Worm (Caenorhabditis elegans) whole organism, midembryonic: ENCODE results near the gene T19D12.5.

ENCODE experiments used
- T22C8.4 ChIP-seq: fragments of 200-800 bp; sonication (Bioruptor generic); IDR thresholded peaks from 2 replicates; pipeline ENCODE4 v1.3.6; 2022; ENCODE audit warnings: missing genetic modification characterization, missing compliant biosample characterization
- cog-1 ChIP-seq: sonication (generic microtip); optimal IDR thresholded peaks from 2 replicates; lab custom pipeline; 2016; ENCODE audit warnings: missing genetic modification characterization, missing compliant biosample characterization
- flt-1 ChIP-seq: fragments of 200-800 bp; sonication (Bioruptor generic); IDR thresholded peaks from 2 replicates; pipeline ENCODE4 v1.3.6; 2022; ENCODE audit warnings: missing genetic modification characterization, missing compliant biosample characterization
- klf-2 ChIP-seq: fragments of 200-800 bp; sonication (Bioruptor generic); conservative IDR thresholded peaks from 2 replicates; pipeline ENCODE4 v1.3.6; 2022; ENCODE audit warnings: missing genetic modification reagents, missing genetic modification characterization, missing compliant biosample characterization
- med-1 ChIP-seq: sonication (generic microtip); optimal IDR thresholded peaks from 2 replicates; lab custom pipeline; 2017; ENCODE audit warnings: missing genetic modification characterization, mild to moderate bottlenecking, missing compliant biosample characterization, antibody characterized with exemption, missing genetic modification reagents; ENCODE audit not compliant: insufficient read depth
- ref-1 ChIP-seq: fragments of 200-800 bp; sonication (Bioruptor generic); conservative IDR thresholded peaks from 2 replicates; pipeline ENCODE4 v1.3.6; 2022; ENCODE audit warnings: missing genetic modification reagents, missing genetic modification characterization, missing compliant biosample characterization
- tab-1 ChIP-seq: fragments of 200-800 bp; sonication (Bioruptor generic); IDR thresholded peaks from 2 replicates; pipeline ENCODE4 v1.3.6; 2022; ENCODE audit warnings: missing genetic modification characterization, missing compliant biosample characterization
- ztf-29 ChIP-seq: fragments of 200-800 bp; sonication (Bioruptor generic); IDR thresholded peaks from 2 replicates; pipeline ENCODE4 v1.3.6; 2022; ENCODE audit warnings: missing genetic modification reagents, missing genetic modification characterization, missing compliant biosample characterization

DNA sequence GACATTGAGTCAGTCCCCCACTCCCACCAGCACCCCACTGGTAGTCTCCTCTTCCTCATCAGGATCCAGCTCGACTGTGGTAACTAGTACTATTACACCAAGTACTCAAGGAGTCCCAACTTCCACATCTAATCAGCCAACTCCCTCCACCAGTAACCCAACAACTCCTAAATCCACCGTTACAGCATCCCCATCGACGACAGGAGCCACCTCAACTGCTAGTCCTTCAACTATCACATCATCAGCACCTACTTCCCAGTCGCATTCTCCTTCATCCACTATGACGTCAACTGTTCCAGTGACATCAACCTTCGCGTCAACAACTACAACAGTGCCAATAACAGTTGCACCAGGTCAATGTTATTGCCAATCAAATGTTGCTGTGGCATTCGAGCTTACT, 32.5 kb upstream of the T19D12.5 start:
- TF ChIP-seq tab-1 (GFP tag; lab: Robert Waterston, UW) (no peak), flt-1 (no peak), T22C8.4 (GFP tag; lab: Robert Waterston, UW) (no peak), med-1 (no peak), ref-1 (GFP tag; lab: Robert Waterston, UW) (no peak), klf-2 (GFP tag; lab: Robert Waterston, UW) (no peak), cog-1 (no peak), ztf-29 (no peak)
